Fruit fly (Drosophila melanogaster): ENCODE results near the gene Ir85a.

- TF ChIP-seq CG34367 (tag; optimal IDR thresholded peaks at IDR 0.05) (peak; percentile 7), CG4496 (GFP tag; IDR thresholded peaks at IDR 0.05) (peak; percentile 20), EcR (GFP tag; optimal IDR thresholded peaks at IDR 0.05) (peak; percentile 15), CG9948 (tag; optimal IDR thresholded peaks at IDR 0.05) (peak; percentile 87), CG10348 (GFP tag; IDR thresholded peaks at IDR 0.05) (no peak)
Measured at dm6 chr3R:8810397-8811184, 16.1 kb downstream of the Ir85a start.

All from whole organism, pupa.